Fruit fly (Drosophila melanogaster) whole organism, embryonic: Measurements from ENCODE around the gene CG1440.

Experiments used
- Ada2b ChIP-seq: fragments of 200-800 bp; sonication (Bioruptor generic); IDR thresholded peaks from 2 replicates; pipeline ENCODE4 v1.3.6; 2022; ENCODE audit warnings: missing biosample characterization, missing genetic modification characterization
- Adf1 ChIP-seq: fragments of 200-800 bp; sonication (Bioruptor generic); IDR thresholded peaks from 2 replicates; pipeline ENCODE4 v1.3.6; 2022; ENCODE audit warnings: missing biosample characterization, missing genetic modification characterization
- C15 ChIP-seq: fragments of 200-800 bp; sonication (Bioruptor generic); IDR thresholded peaks from 3 replicates; pipeline ENCODE4 v1.3.6; 2022; ENCODE audit warnings: missing biosample characterization, missing genetic modification characterization
- CG11093 ChIP-seq: fragments of 200-800 bp; sonication (Bioruptor generic); IDR thresholded peaks from 3 replicates; pipeline ENCODE4 v1.3.6; 2022; ENCODE audit warnings: missing biosample characterization, missing genetic modification characterization
- CG11560 ChIP-seq: fragments of 200-800 bp; sonication (Bioruptor generic); IDR thresholded peaks from 3 replicates; pipeline ENCODE4 v1.3.6; 2022; ENCODE audit warnings: missing biosample characterization, missing genetic modification characterization
- CG11695 ChIP-seq: fragments of 200-800 bp; sonication (Bioruptor generic); IDR thresholded peaks from 3 replicates; pipeline ENCODE4 v1.3.6; 2022; ENCODE audit warnings: missing biosample characterization, missing genetic modification characterization
- CG12155 ChIP-seq: fragments of 200-800 bp; sonication (Bioruptor generic); optimal IDR thresholded peaks from 3 replicates; lab custom pipeline; 2016; ENCODE audit warnings: missing biosample characterization, missing genetic modification characterization
- CG12659 ChIP-seq: fragments of 200-800 bp; sonication (Bioruptor generic); optimal IDR thresholded peaks from 3 replicates; lab custom pipeline; 2017; ENCODE audit warnings: mild to moderate bottlenecking, missing biosample characterization, missing genetic modification reagents, missing genetic modification characterization
- CG12769 ChIP-seq: fragments of 200-800 bp; sonication (Bioruptor generic); optimal IDR thresholded peaks from 2 replicates; lab custom pipeline; 2019; ENCODE audit warnings: missing biosample characterization, mild to moderate bottlenecking, missing genetic modification characterization, moderate library complexity
- CG13287 ChIP-seq: fragments of 200-800 bp; sonication (Bioruptor generic); IDR thresholded peaks from 2 replicates; pipeline ENCODE4 v1.3.6; 2022; ENCODE audit warnings: missing biosample characterization, missing genetic modification characterization; ENCODE audit not compliant: partially characterized antibody
- CG13296 ChIP-seq: fragments of 200-800 bp; sonication (Bioruptor generic); optimal IDR thresholded peaks from 3 replicates; lab custom pipeline; 2018; ENCODE audit warnings: missing biosample characterization, mild to moderate bottlenecking, missing genetic modification characterization
- CG1603 ChIP-seq: fragments of 200-800 bp; sonication (Bioruptor generic); optimal IDR thresholded peaks from 2 replicates; lab custom pipeline; 2019; ENCODE audit warnings: missing biosample characterization, mild to moderate bottlenecking, missing genetic modification characterization, moderate library complexity
- CG17328 ChIP-seq: fragments of 200-800 bp; sonication (Bioruptor generic); IDR thresholded peaks from 2 replicates; pipeline ENCODE4 v1.3.6; 2022; ENCODE audit warnings: missing biosample characterization, missing genetic modification characterization
- CG17359 ChIP-seq: fragments of 200-800 bp; sonication (Bioruptor generic); optimal IDR thresholded peaks from 3 replicates; lab custom pipeline; 2018; ENCODE audit warnings: missing biosample characterization, mild to moderate bottlenecking, missing genetic modification characterization, moderate library complexity
- CG17361 ChIP-seq: fragments of 200-800 bp; sonication (Bioruptor generic); IDR thresholded peaks from 3 replicates; pipeline ENCODE4 v1.3.6; 2022; ENCODE audit warnings: missing biosample characterization, missing genetic modification characterization
- CG17568 ChIP-seq: fragments of 200-800 bp; sonication (Bioruptor generic); optimal IDR thresholded peaks from 2 replicates; lab custom pipeline; 2018; ENCODE audit warnings: missing biosample characterization, mild to moderate bottlenecking, missing genetic modification characterization, moderate library complexity
- CG1832 ChIP-seq: fragments of 200-800 bp; sonication (Bioruptor generic); optimal IDR thresholded peaks from 2 replicates; lab custom pipeline; 2017; ENCODE audit warnings: missing biosample characterization, mild to moderate bottlenecking, missing genetic modification characterization, inconsistent platforms
- CG2712 ChIP-seq: fragments of 200-800 bp; optimal IDR thresholded peaks from 3 replicates; lab custom pipeline; 2019; ENCODE audit warnings: missing biosample characterization, mild to moderate bottlenecking, missing genetic modification characterization, moderate library complexity
- CG30403 ChIP-seq: fragments of 200-800 bp; sonication (Bioruptor generic); optimal IDR thresholded peaks from 3 replicates; lab custom pipeline; 2016; ENCODE audit warnings: missing biosample characterization, missing genetic modification characterization
- CG3065 ChIP-seq: fragments of 200-800 bp; sonication (Bioruptor generic); optimal IDR thresholded peaks from 2 replicates; lab custom pipeline; 2016; ENCODE audit warnings: missing biosample characterization, missing genetic modification characterization
- CG31365 ChIP-seq: fragments of 200-800 bp; sonication (Bioruptor generic); optimal IDR thresholded peaks from 2 replicates; lab custom pipeline; 2018; ENCODE audit warnings: missing biosample characterization, mild to moderate bottlenecking, missing genetic modification characterization
- CG33213 ChIP-seq: fragments of 200-800 bp; sonication (Bioruptor generic); optimal IDR thresholded peaks from 3 replicates; lab custom pipeline; 2016; ENCODE audit warnings: missing biosample characterization, missing genetic modification characterization
- CG3995 ChIP-seq: fragments of 200-800 bp; sonication (Bioruptor generic); optimal IDR thresholded peaks from 3 replicates; lab custom pipeline; 2016; ENCODE audit warnings: missing biosample characterization, missing genetic modification characterization
- CG4360 ChIP-seq: fragments of 200-800 bp; sonication (Bioruptor generic); IDR thresholded peaks from 2 replicates; pipeline ENCODE4 v1.3.6; 2022; ENCODE audit warnings: missing biosample characterization, missing genetic modification characterization
- CG4424 ChIP-seq: fragments of 200-800 bp; sonication (Bioruptor generic); optimal IDR thresholded peaks from 3 replicates; lab custom pipeline; 2016; ENCODE audit warnings: missing biosample characterization, missing genetic modification characterization
- CG4617 ChIP-seq: fragments of 200-800 bp; sonication (Bioruptor generic); optimal IDR thresholded peaks from 3 replicates; lab custom pipeline; 2016; ENCODE audit warnings: missing biosample characterization, missing genetic modification characterization, borderline replicate concordance
- CG5953 ChIP-seq: fragments of 200-800 bp; sonication (Bioruptor generic); IDR thresholded peaks from 2 replicates; pipeline ENCODE4 v1.3.6; 2022; ENCODE audit warnings: missing biosample characterization, missing genetic modification characterization
- CG6272 ChIP-seq: fragments of 200-800 bp; sonication (Bioruptor generic); IDR thresholded peaks from 2 replicates; pipeline ENCODE4 v1.3.6; 2022; ENCODE audit warnings: missing biosample characterization, missing genetic modification characterization
- CG7556 ChIP-seq: fragments of 200-800 bp; sonication (Bioruptor generic); optimal IDR thresholded peaks from 2 replicates; lab custom pipeline; 2017; ENCODE audit warnings: missing biosample characterization, mild to moderate bottlenecking, missing genetic modification characterization
- CoRest ChIP-seq: fragments of 200-800 bp; sonication (Bioruptor generic); optimal IDR thresholded peaks from 3 replicates; lab custom pipeline; 2018; ENCODE audit warnings: missing biosample characterization, mild to moderate bottlenecking, missing genetic modification characterization, moderate library complexity
- Doc3 ChIP-seq: fragments of 200-800 bp; sonication (Bioruptor generic); IDR thresholded peaks from 3 replicates; pipeline ENCODE4 v1.3.6; 2022; ENCODE audit warnings: missing biosample characterization, missing genetic modification characterization; ENCODE audit not compliant: partially characterized antibody
- Ets65A ChIP-seq: fragments of 200-800 bp; sonication (Bioruptor generic); peaks from one replicate; lab custom pipeline; 2016; ENCODE audit warnings: missing biosample characterization, missing genetic modification characterization
- HLH54F ChIP-seq: fragments of 200-800 bp; sonication (Bioruptor generic); optimal IDR thresholded peaks from 3 replicates; lab custom pipeline; 2016; ENCODE audit warnings: missing biosample characterization, missing genetic modification characterization
- Hand ChIP-seq: fragments of 200-800 bp; sonication (Bioruptor generic); optimal IDR thresholded peaks from 2 replicates; lab custom pipeline; 2017; ENCODE audit warnings: mild to moderate bottlenecking, missing biosample characterization, missing genetic modification reagents, missing genetic modification characterization
- Mes4 ChIP-seq: fragments of 200-800 bp; sonication (Bioruptor generic); optimal IDR thresholded peaks from 2 replicates; lab custom pipeline; 2016; ENCODE audit warnings: missing biosample characterization, missing genetic modification characterization
- Ravus ChIP-seq: fragments of 200-800 bp; sonication (Bioruptor generic); IDR thresholded peaks from 2 replicates; pipeline ENCODE4 v1.3.6; 2022; ENCODE audit warnings: missing biosample characterization, missing genetic modification characterization
- Rfx ChIP-seq: fragments of 200-800 bp; sonication (Bioruptor generic); IDR thresholded peaks from 2 replicates; pipeline ENCODE4 v1.3.6; 2022; ENCODE audit warnings: missing biosample characterization, missing genetic modification characterization
- Rx ChIP-seq: fragments of 200-800 bp; sonication (Bioruptor generic); IDR thresholded peaks from 2 replicates; pipeline ENCODE4 v1.3.6; 2022; ENCODE audit warnings: missing biosample characterization, missing genetic modification characterization
- TFAM ChIP-seq: fragments of 200-800 bp; sonication (Bioruptor generic); optimal IDR thresholded peaks from 2 replicates; lab custom pipeline; 2017; ENCODE audit warnings: missing biosample characterization, missing genetic modification characterization, inconsistent platforms
- chinmo ChIP-seq: fragments of 200-800 bp; sonication (Bioruptor generic); IDR thresholded peaks from 4 replicates; pipeline ENCODE4 v1.3.6; 2022; ENCODE audit warnings: missing biosample characterization, missing genetic modification characterization; ENCODE audit not compliant: partially characterized antibody
- chn ChIP-seq: fragments of 200-800 bp; sonication (Bioruptor generic); optimal IDR thresholded peaks from 2 replicates; lab custom pipeline; 2016; ENCODE audit warnings: missing biosample characterization, missing genetic modification characterization
- hb ChIP-seq: fragments of 200-800 bp; sonication (Bioruptor generic); IDR thresholded peaks from 3 replicates; pipeline ENCODE4 v1.3.6; 2022; ENCODE audit warnings: missing biosample characterization, missing genetic modification characterization; ENCODE audit not compliant: partially characterized antibody
- jing ChIP-seq: fragments of 200-800 bp; sonication (Bioruptor generic); optimal IDR thresholded peaks from 2 replicates; lab custom pipeline; 2018; ENCODE audit warnings: missing biosample characterization, mild to moderate bottlenecking, missing genetic modification characterization
- lbe ChIP-seq: fragments of 200-800 bp; sonication (Bioruptor generic); optimal IDR thresholded peaks from 2 replicates; lab custom pipeline; 2016; ENCODE audit warnings: missing biosample characterization, mild to moderate bottlenecking, missing genetic modification characterization
- nau ChIP-seq: fragments of 200-800 bp; sonication (Bioruptor generic); optimal IDR thresholded peaks from 3 replicates; lab custom pipeline; 2017; ENCODE audit warnings: missing biosample characterization, mild to moderate bottlenecking, missing genetic modification characterization, missing genetic modification reagents
- onecut ChIP-seq: fragments of 200-800 bp; sonication (Bioruptor generic); IDR thresholded peaks from 2 replicates; pipeline ENCODE4 v1.3.6; 2022; ENCODE audit warnings: missing biosample characterization, missing genetic modification characterization
- p53 ChIP-seq: fragments of 200-800 bp; sonication (Bioruptor generic); optimal IDR thresholded peaks from 2 replicates; lab custom pipeline; 2016; ENCODE audit warnings: missing biosample characterization, missing genetic modification characterization
- pita ChIP-seq: fragments of 200-800 bp; sonication (Bioruptor generic); optimal IDR thresholded peaks from 2 replicates; lab custom pipeline; 2017; ENCODE audit warnings: missing biosample characterization, mild to moderate bottlenecking, missing genetic modification characterization
- so ChIP-seq: fragments of 200-800 bp; sonication (Bioruptor generic); IDR thresholded peaks from 3 replicates; pipeline ENCODE4 v1.3.6; 2022; ENCODE audit warnings: missing biosample characterization, missing genetic modification characterization
- tup ChIP-seq: fragments of 200-800 bp; sonication (Bioruptor generic); optimal IDR thresholded peaks from 2 replicates; lab custom pipeline; 2016; ENCODE audit warnings: missing biosample characterization, mild to moderate bottlenecking, missing genetic modification characterization, moderate library complexity

Gene CG1440

dm6 chrX:8408971-8409455 is 27.8 kb upstream of the CG1440 start, which contains the start of gene Trf2 (continued):
- TF ChIP-seq pita (peak; percentile 43), CG17328 (0 out of 2 replicates have a peak, but pooled peaks have one; percentile 26), CG13287 (GFP tag; lab: Robert Waterston, UW) (peak; percentile 7; the same call in 1 of the 2 replicates), Ada2b (GFP tag; lab: Robert Waterston, UW) (no peak), CG17361 (GFP tag; lab: Robert Waterston, UW) (0 out of 3 replicates have a peak, but pooled peaks have one; percentile 15), CG4360 (GFP tag; lab: Robert Waterston, UW) (peak; percentile 77), nau (GFP tag; lab: Kevin White, UChicago) (no peak), Mes4 (peak; percentile 6), CG4617 (GFP tag; lab: Kevin White, UChicago) (peak; percentile 31), HLH54F (GFP tag; lab: Kevin White, UChicago) (peak; percentile 19), CG1603 (tag; lab: Kevin White, UChicago) (peak; percentile 2)

dm6 chrX:8409793-8410192 is 27.1 kb upstream of the CG1440 start:
- TF ChIP-seq tup (GFP tag; lab: Kevin White, UChicago) (no peak), hb (GFP tag; lab: Robert Waterston, UW) (no peak), CG17568 (GFP tag; lab: Kevin White, UChicago) (peak; percentile 43), CG11093 (GFP tag; lab: Robert Waterston, UW) (no peak; the same call in 2 of the 3 replicates), chn (GFP tag; lab: Kevin White, UChicago) (no peak), CG2712 (tag; lab: Kevin White, UChicago) (peak; percentile 35), CG33213 (GFP tag; lab: Kevin White, UChicago) (no peak), Rfx (peak; percentile 86), CG6272 (GFP tag; lab: Robert Waterston, UW) (no peak), CG17359 (no peak), CG4424 (GFP tag; lab: Kevin White, UChicago) (no peak), Ravus (GFP tag; lab: Robert Waterston, UW) (no peak), p53 (GFP tag; lab: Kevin White, UChicago) (no peak), CG3995 (GFP tag; lab: Kevin White, UChicago) (no peak), CG12769 (tag; lab: Kevin White, UChicago) (peak; percentile 38), Rx (no peak), lbe (peak; percentile 78), Ets65A (GFP tag; lab: Kevin White, UChicago) (no peak), CG30403 (GFP tag; lab: Kevin White, UChicago) (no peak), TFAM (GFP tag; lab: Kevin White, UChicago) (no peak), CG1832 (GFP tag; lab: Kevin White, UChicago) (no peak), CG3065 (no peak), CG13296 (peak; percentile 86), Hand (GFP tag; lab: Kevin White, UChicago) (peak; percentile 90), so (GFP tag; lab: Robert Waterston, UW) (peak; percentile 90; the same call in 2 of the 3 replicates), onecut (peak; percentile 91), CG7556 (GFP tag; lab: Kevin White, UChicago) (no peak), CG11560 (tag; lab: Robert Waterston, UW) (no peak), CG12155 (GFP tag; lab: Kevin White, UChicago) (no peak), CoRest (tag; lab: Kevin White, UChicago) (no peak), Doc3 (GFP tag; lab: Robert Waterston, UW) (no peak), CG5953 (GFP tag; lab: Robert Waterston, UW) (no peak; the same call in 1 of the 2 replicates), CG31365 (tag; lab: Kevin White, UChicago) (peak; percentile 61), CG12659 (GFP tag; lab: Kevin White, UChicago) (no peak), Adf1 (peak; percentile 93), CG11695 (GFP tag; lab: Robert Waterston, UW) (peak; percentile 65; the same call in 2 of the 3 replicates), C15 (GFP tag; lab: Robert Waterston, UW) (peak; percentile 92; the same call in 2 of the 3 replicates), jing (GFP tag; lab: Kevin White, UChicago) (no peak), chinmo (GFP tag; lab: Robert Waterston, UW) (peak; percentile 86)
